Fruit fly (Drosophila melanogaster): ENCODE data around the gene RpL4.
A peak's percentile ranks its signal among the peaks of the same experiment; 100 is the strongest.

dm6 chr3R:27916355-27917019, 6.1 kb upstream of the RpL4 start, which contains the start of the genes CG5003 and mRpS22:
- TF ChIP-seq CG8319 (GFP tag; optimal IDR thresholded peaks at IDR 0.05) (peak; percentile 12), CG6163 (GFP tag; IDR thresholded peaks at IDR 0.05) (0 out of 3 replicates have a peak, but pooled peaks have one; percentile 37), CG8119 (GFP tag; IDR thresholded peaks at IDR 0.05) (no peak), Smox (GFP tag; optimal IDR thresholded peaks at IDR 0.05) (peak; percentile 56), esn (GFP tag; optimal IDR thresholded peaks at IDR 0.05) (peak; percentile 74), Lpt (GFP tag; optimal IDR thresholded peaks at IDR 0.05) (peak; percentile 11)

Data from whole organism, prepupa.